Fruit fly (Drosophila melanogaster) ovary, adult (tissue): Measurements from ENCODE around the gene CG42554.

Source experiments
- CG17801 ChIP-seq: fragments of 200-800 bp; optimal IDR thresholded peaks from 2 replicates; lab custom pipeline; 2019; ENCODE audit warnings: missing biosample characterization, mild to moderate bottlenecking, missing genetic modification characterization, moderate library complexity; ENCODE audit not compliant: partially characterized antibody

CG42554 gene

dm6 chr3L:885006-885405, 49.5 kb downstream of the CG42554 start:
- no peak for TF ChIP-seq CG17801 (GFP tag; lab: Kevin White, UChicago)

dm6 chr3L:885624-886257, 50.3 kb downstream of the CG42554 start:
- no peak for TF ChIP-seq CG17801 (GFP tag; lab: Kevin White, UChicago)
